Worm (Caenorhabditis elegans) whole organism, L4 larva: ENCODE data around the gene R11F4.2.
"Not testable (repeated sequence)": the region's sequence is repeated elsewhere in the genome, so short reads cannot be mapped to it uniquely, and the experiment has no call there.

Experiments used
- F10B5.3 ChIP-seq: sonication (generic microtip); optimal IDR thresholded peaks from 2 replicates; lab custom pipeline; 2016; ENCODE audit warnings: mild to moderate bottlenecking, missing genetic modification characterization, missing compliant biosample characterization
- F49E8.2 ChIP-seq: sonication (generic microtip); optimal IDR thresholded peaks from 2 replicates; lab custom pipeline; 2016; ENCODE audit warnings: missing compliant biosample characterization, mild to moderate bottlenecking, missing genetic modification characterization, borderline replicate concordance
- aha-1 ChIP-seq: fragments of 150-350 bp; peaks from one replicate; lab custom pipeline; 2014; ENCODE audit warnings: missing biosample characterization, missing genetic modification characterization
- ama-1 ChIP-seq: fragments of 150-350 bp; optimal IDR thresholded peaks from 2 replicates; lab custom pipeline; 2014; ENCODE audit warnings: inconsistent platforms, mixed read lengths
- attf-4 ChIP-seq: sonication (generic microtip); optimal IDR thresholded peaks from 3 replicates; lab custom pipeline; 2017; ENCODE audit warnings: missing biosample characterization, missing genetic modification characterization
- ceh-28 ChIP-seq: fragments of 150-350 bp; optimal IDR thresholded peaks from 2 replicates; lab custom pipeline; 2014; ENCODE audit warnings: missing biosample characterization, missing genetic modification reagents, missing genetic modification characterization
- ceh-32 ChIP-seq: sonication (generic microtip); optimal IDR thresholded peaks from 2 replicates; lab custom pipeline; 2016; ENCODE audit warnings: mild to moderate bottlenecking, missing genetic modification characterization, missing compliant biosample characterization; ENCODE audit not compliant: poor library complexity
- ces-1 ChIP-seq: fragments of 150-350 bp; sonication (generic microtip); optimal IDR thresholded peaks from 4 replicates; lab custom pipeline; 2014; ENCODE audit warnings: missing biosample characterization, missing genetic modification reagents, missing genetic modification characterization
- ctbp-1 ChIP-seq: fragments of 200-800 bp; sonication (Bioruptor generic); IDR thresholded peaks from 2 replicates; pipeline ENCODE4 v1.3.6; 2022; ENCODE audit warnings: missing genetic modification reagents, missing genetic modification characterization, missing compliant biosample characterization
- daf-8 ChIP-seq: fragments of 200-800 bp; sonication (Bioruptor generic); IDR thresholded peaks from 2 replicates; pipeline ENCODE4 v1.3.6; 2022; ENCODE audit warnings: missing genetic modification characterization, missing compliant biosample characterization
- egl-43 ChIP-seq: fragments of 200-800 bp; sonication (Bioruptor generic); IDR thresholded peaks from 2 replicates; pipeline ENCODE4 v1.3.6; 2022; ENCODE audit warnings: missing genetic modification reagents, missing genetic modification characterization, missing compliant biosample characterization
- fkh-10 ChIP-seq: fragments of 150-350 bp; optimal IDR thresholded peaks from 2 replicates; lab custom pipeline; 2014; ENCODE audit warnings: missing biosample characterization, missing genetic modification reagents, missing genetic modification characterization
- lim-7 ChIP-seq: fragments of 200-800 bp; sonication (Bioruptor generic); IDR thresholded peaks from 2 replicates; pipeline ENCODE4 v1.3.6; 2022; ENCODE audit warnings: missing genetic modification characterization, missing compliant biosample characterization
- lin-13 ChIP-seq: fragments of 150-350 bp; optimal IDR thresholded peaks from 2 replicates; lab custom pipeline; 2014; ENCODE audit warnings: missing biosample characterization, missing genetic modification reagents, missing genetic modification characterization
- lin-39 ChIP-seq: fragments of 150-350 bp; optimal IDR thresholded peaks from 2 replicates; lab custom pipeline; 2014; ENCODE audit warnings: missing biosample characterization, missing genetic modification reagents, missing genetic modification characterization
- nhr-111 ChIP-seq: fragments of 200-800 bp; sonication (Bioruptor generic); optimal IDR thresholded peaks from 2 replicates; lab custom pipeline; 2018; ENCODE audit warnings: mild to moderate bottlenecking, missing genetic modification characterization, missing compliant biosample characterization
- nhr-237 ChIP-seq: sonication (generic microtip); optimal IDR thresholded peaks from 2 replicates; lab custom pipeline; 2017; ENCODE audit warnings: missing biosample characterization, missing genetic modification characterization
- nhr-25 ChIP-seq: sonication (generic microtip); optimal IDR thresholded peaks from 2 replicates; lab custom pipeline; 2017; ENCODE audit warnings: missing genetic modification characterization, mild to moderate bottlenecking, missing compliant biosample characterization, antibody characterized with exemption, moderate library complexity, borderline replicate concordance; ENCODE audit not compliant: insufficient read depth
- nhr-77 ChIP-seq: fragments of 150-350 bp; optimal IDR thresholded peaks from 2 replicates; lab custom pipeline; 2014; ENCODE audit warnings: missing biosample characterization, missing genetic modification characterization
- pha-4 ChIP-seq, 2 experiments: fragments of 150-350 bp in 1 of 2; fragments of 200-800 bp in 1 of 2; sonication (Bioruptor generic) in 1 of 2; IDR thresholded peaks in 1 of 2; optimal IDR thresholded peaks in 1 of 2; 2 replicates each; pipeline versions ENCODE4 v1.3.6 to Lab custom; 2014 to 2022; ENCODE audit warnings: missing genetic modification characterization in 2 of 2, missing genetic modification reagents in 2 of 2, missing biosample characterization in 1 of 2, missing compliant biosample characterization in 1 of 2
- pqm-1 ChIP-seq: sonication (generic microtip); optimal IDR thresholded peaks from 2 replicates; lab custom pipeline; 2017; ENCODE audit warnings: missing biosample characterization, missing genetic modification characterization
- rbr-2 ChIP-seq: sonication (generic microtip); optimal IDR thresholded peaks from 2 replicates; lab custom pipeline; 2016; ENCODE audit warnings: missing genotype, missing genetic modification characterization, missing compliant biosample characterization
- set-16 ChIP-seq: fragments of 200-800 bp; sonication (Bioruptor generic); IDR thresholded peaks from 2 replicates; pipeline ENCODE4 v1.3.6; 2022; ENCODE audit warnings: missing genetic modification reagents, missing genetic modification characterization, missing compliant biosample characterization
- unc-62 ChIP-seq, 3 experiments: fragments of 150-350 bp in 1 of 3; sonication (generic microtip); optimal IDR thresholded peaks in 2 of 3; peaks in 1 of 3; 1 replicate in 1 of 3; 2 replicates in 2 of 3; lab custom pipeline; 2014 to 2017; ENCODE audit warnings: missing biosample characterization in 3 of 3, missing genetic modification characterization in 3 of 3, missing genetic modification reagents in 3 of 3, missing genotype in 1 of 3
- zag-1 ChIP-seq: fragments of 150-350 bp; optimal IDR thresholded peaks from 2 replicates; lab custom pipeline; 2014; ENCODE audit warnings: missing biosample characterization, missing genetic modification characterization

R11F4.2 gene

ce11 chrII:4118508-4118907 lies 35.7 kb downstream of the R11F4.2 start:
- TF ChIP-seq nhr-25 (tag; lab: Kevin White, UChicago) (no peak), aha-1 (tag; lab: Kevin White, UChicago) (peak; percentile 92)

- TF ChIP-seq ama-1 (lab: Kevin White, UChicago): no peak
Measured at ce11 chrII:4122899-4123298, 40.0 kb downstream of the R11F4.2 start.

DNA sequence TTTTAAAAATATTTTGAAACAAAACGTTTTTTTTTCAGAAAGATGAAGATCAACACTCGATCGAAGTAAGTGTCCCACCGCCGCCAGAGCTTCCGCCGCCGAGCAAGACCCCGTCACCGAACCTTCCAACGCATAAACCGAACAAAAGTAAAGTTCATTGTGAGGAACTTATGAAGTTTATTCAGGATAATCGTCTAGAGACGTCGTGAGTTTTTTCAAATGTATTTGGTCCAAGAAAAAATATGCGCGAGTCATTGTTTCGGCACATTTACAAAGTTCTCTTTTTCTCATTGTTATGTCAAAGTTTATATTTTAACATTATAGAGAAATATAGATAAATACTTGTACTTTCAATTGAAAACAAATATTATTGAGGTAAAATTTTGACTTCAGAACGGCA lies 42.4 kb downstream of the R11F4.2 start:
- TF ChIP-seq aha-1 (tag; lab: Kevin White, UChicago) (peak; percentile 96), zag-1 (tag; lab: Kevin White, UChicago) (no peak)

ce11 chrII:4129450-4129849 lies 46.6 kb downstream of the R11F4.2 start:
- TF ChIP-seq pqm-1 (tag; lab: Kevin White, UChicago) (no peak), aha-1 (tag; lab: Kevin White, UChicago) (peak; percentile 75), nhr-237 (tag; lab: Kevin White, UChicago) (no peak), nhr-111 (GFP tag; lab: Kevin White, UChicago) (no peak)

DNA sequence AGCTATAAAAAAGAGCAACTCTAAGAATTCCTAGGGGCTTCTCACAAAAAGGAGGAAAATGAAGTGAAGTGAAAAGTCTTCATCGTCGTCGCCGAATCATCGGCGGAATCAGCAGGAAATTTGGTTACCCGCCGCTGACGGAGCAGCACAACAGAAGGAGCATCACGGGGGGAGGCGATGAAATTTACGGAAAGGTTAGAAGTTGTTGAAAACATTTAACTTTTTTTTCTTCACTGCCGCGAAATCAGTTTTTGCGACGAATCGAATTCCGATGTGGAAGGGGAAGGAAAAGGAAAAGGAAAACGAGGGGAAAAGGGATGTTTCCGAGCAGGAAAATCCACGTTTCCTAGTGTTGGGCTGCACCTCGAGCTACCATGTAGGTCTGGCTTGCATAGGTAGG lies 50.5 kb downstream of the R11F4.2 start:
- TF ChIP-seq fkh-10 (peak; percentile 78), pha-4 (GFP tag; IDR thresholded peaks at IDR 0.05; lab: Robert Waterston, UW) (no peak), pha-4 (tag; optimal IDR thresholded peaks at IDR 0.05; lab: Kevin White, UChicago) (no peak), ces-1 (GFP tag; lab: Kevin White, UChicago) (peak; percentile 22), ctbp-1 (GFP tag; lab: Robert Waterston, UW) (peak; percentile 63; the same call in 1 of the 2 replicates), F10B5.3 (tag; lab: Kevin White, UChicago) (no peak)

ce11 chrII:4134688-4135087 lies 51.8 kb downstream of the R11F4.2 start:
- TF ChIP-seq set-16 (peak; percentile 95), nhr-77 (tag; lab: Kevin White, UChicago) (no peak), egl-43 (GFP tag; lab: Robert Waterston, UW) (peak; percentile 70; the same call in 1 of the 2 replicates), ctbp-1 (GFP tag; lab: Robert Waterston, UW) (no peak), daf-8 (GFP tag; lab: Robert Waterston, UW) (no peak), lin-13 (GFP tag; lab: Kevin White, UChicago) (no peak), lim-7 (GFP tag; lab: Robert Waterston, UW) (no peak), lin-39 (tag; lab: Kevin White, UChicago) (no peak), rbr-2 (peak; percentile 23), F49E8.2 (tag; lab: Kevin White, UChicago) (no peak), ceh-32 (tag; lab: Kevin White, UChicago) (no peak)

DNA sequence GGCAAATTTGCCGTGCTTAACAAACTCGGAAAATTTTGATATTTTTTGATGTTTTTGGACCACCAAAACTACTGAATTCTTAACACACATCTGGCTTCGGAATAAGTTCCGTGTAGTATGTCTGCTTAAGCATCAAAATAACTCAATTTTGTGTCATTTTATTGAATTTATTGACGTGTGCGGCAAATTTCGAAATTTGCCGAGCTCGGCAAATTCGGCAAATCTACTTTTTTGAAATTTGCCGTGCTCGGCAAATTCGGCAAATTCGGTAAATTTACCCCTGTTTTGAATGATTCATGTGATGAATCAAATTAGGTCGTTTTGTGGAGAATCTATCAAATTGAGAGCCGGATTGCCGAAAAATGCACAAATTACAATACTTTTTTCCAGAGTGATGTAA lies 52.4 kb downstream of the R11F4.2 start, which contains the start of gene ast-1:
ast-1 (minus strand) TSS at position 101 of the 400 bp plus-strand sequence.
- TF ChIP-seq ceh-28 (tag; lab: Kevin White, UChicago); attf-4; unc-62 (GFP tag; optimal IDR thresholded peaks at IDR 0.05 in 1 of 2; lab: Kevin White, UChicago); unc-62 (tag; optimal IDR thresholded peaks at IDR 0.05; lab: Kevin White, UChicago): not testable (repeated sequence)
